Fruit fly (Drosophila melanogaster) whole organism, wandering third instar larva: Measurements from ENCODE around the gene CG32280.
A peak's percentile ranks its signal among the peaks of the same experiment; 100 is the strongest.

Experiments used
- Abd-B ChIP-seq: fragments of >200 bp; optimal IDR thresholded peaks from 2 replicates; lab custom pipeline; 2017; ENCODE audit warnings: missing biosample characterization, missing genetic modification characterization
- CG32264 ChIP-seq: fragments of 200-800 bp; sonication (Bioruptor generic); optimal IDR thresholded peaks from 2 replicates; lab custom pipeline; 2016; ENCODE audit warnings: missing biosample characterization, missing genetic modification characterization
- CrebA ChIP-seq: fragments of 200-800 bp; sonication (Bioruptor generic); optimal IDR thresholded peaks from 2 replicates; lab custom pipeline; 2016; ENCODE audit warnings: missing biosample characterization, mild to moderate bottlenecking, missing genetic modification characterization, borderline replicate concordance
- GATAd ChIP-seq: sonication (Bioruptor generic); optimal IDR thresholded peaks from 2 replicates; lab custom pipeline; 2016; ENCODE audit warnings: missing biosample characterization, missing genetic modification characterization
- HLH106 ChIP-seq: fragments of 200-800 bp; optimal IDR thresholded peaks from 3 replicates; lab custom pipeline; 2019; ENCODE audit warnings: missing biosample characterization, mild to moderate bottlenecking, missing genetic modification characterization, moderate library complexity
- Hnf4 ChIP-seq: fragments of 200-800 bp; sonication (Bioruptor generic); optimal IDR thresholded peaks from 2 replicates; lab custom pipeline; 2016; ENCODE audit warnings: missing biosample characterization, mild to moderate bottlenecking, missing genetic modification characterization
- Hr83 ChIP-seq: fragments of 200-300 bp; sonication (Bioruptor generic); optimal IDR thresholded peaks from 2 replicates; lab custom pipeline; 2016; ENCODE audit warnings: missing biosample characterization, mild to moderate bottlenecking, missing genetic modification characterization, moderate library complexity; ENCODE audit not compliant: poor library complexity, severe bottlenecking
- Jra ChIP-seq: sonication (Bioruptor generic); optimal IDR thresholded peaks from 2 replicates; lab custom pipeline; 2016; ENCODE audit warnings: missing biosample characterization, missing genetic modification characterization
- Myc ChIP-seq: fragments of >200 bp; optimal IDR thresholded peaks from 2 replicates; lab custom pipeline; 2017
- OdsH ChIP-seq: fragments of 200-800 bp; sonication (Bioruptor generic); optimal IDR thresholded peaks from 2 replicates; lab custom pipeline; 2016; ENCODE audit warnings: missing biosample characterization, mild to moderate bottlenecking, missing genetic modification characterization
- Rel ChIP-seq, 2 experiments: fragments of 200-800 bp; sonication (Bioruptor generic) in 1 of 2; optimal IDR thresholded peaks; 2 replicates in 1 of 2; 3 replicates in 1 of 2; lab custom pipeline; 2016 to 2019; ENCODE audit warnings: mild to moderate bottlenecking in 2 of 2, missing biosample characterization in 2 of 2, missing genetic modification characterization in 2 of 2, moderate library complexity in 1 of 2
- Sp1 ChIP-seq: fragments of 200-800 bp; sonication (Bioruptor generic); optimal IDR thresholded peaks from 3 replicates; lab custom pipeline; 2019; ENCODE audit warnings: missing biosample characterization, mild to moderate bottlenecking, missing genetic modification characterization, moderate library complexity
- dmrt93B ChIP-seq: fragments of 200-800 bp; sonication (Bioruptor generic); optimal IDR thresholded peaks from 2 replicates; lab custom pipeline; 2018; ENCODE audit warnings: missing biosample characterization, mild to moderate bottlenecking, missing genetic modification characterization
- ey ChIP-seq: fragments of 200-800 bp; sonication (Bioruptor generic); optimal IDR thresholded peaks from 2 replicates; lab custom pipeline; 2016; ENCODE audit warnings: missing biosample characterization, missing genetic modification characterization
- fru ChIP-seq: fragments of 200-800 bp; sonication (Bioruptor generic); optimal IDR thresholded peaks from 3 replicates; lab custom pipeline; 2016; ENCODE audit warnings: missing biosample characterization, mild to moderate bottlenecking, missing genetic modification characterization
- jim ChIP-seq: fragments of 175-275, 200-325 bp; sonication (Bioruptor generic); optimal IDR thresholded peaks from 2 replicates; lab custom pipeline; 2016; ENCODE audit warnings: missing biosample characterization, mild to moderate bottlenecking, missing genetic modification characterization
- psq ChIP-seq: fragments of 200-800 bp; sonication (Bioruptor generic); optimal IDR thresholded peaks from 3 replicates; lab custom pipeline; 2017; ENCODE audit warnings: missing biosample characterization, mild to moderate bottlenecking, missing genetic modification characterization, moderate library complexity
- sage ChIP-seq: fragments of 200-800 bp; sonication (Bioruptor generic); optimal IDR thresholded peaks from 2 replicates; lab custom pipeline; 2016; ENCODE audit warnings: missing biosample characterization, mild to moderate bottlenecking, missing genetic modification characterization
- sv ChIP-seq: fragments of 200-800 bp; sonication (Bioruptor generic); optimal IDR thresholded peaks from 3 replicates; lab custom pipeline; 2016; ENCODE audit warnings: missing biosample characterization, missing genetic modification characterization
- tai ChIP-seq: sonication (Bioruptor generic); optimal IDR thresholded peaks from 2 replicates; lab custom pipeline; 2016; ENCODE audit warnings: missing biosample characterization, missing genetic modification characterization
- usp ChIP-seq: fragments of >200 bp; optimal IDR thresholded peaks from 2 replicates; lab custom pipeline; 2017; ENCODE audit warnings: missing biosample characterization, missing genetic modification characterization
- woc ChIP-seq: sonication (Bioruptor generic); optimal IDR thresholded peaks from 2 replicates; lab custom pipeline; 2016; ENCODE audit warnings: missing biosample characterization, mild to moderate bottlenecking, missing genetic modification characterization

The CG32280 gene

DNA sequence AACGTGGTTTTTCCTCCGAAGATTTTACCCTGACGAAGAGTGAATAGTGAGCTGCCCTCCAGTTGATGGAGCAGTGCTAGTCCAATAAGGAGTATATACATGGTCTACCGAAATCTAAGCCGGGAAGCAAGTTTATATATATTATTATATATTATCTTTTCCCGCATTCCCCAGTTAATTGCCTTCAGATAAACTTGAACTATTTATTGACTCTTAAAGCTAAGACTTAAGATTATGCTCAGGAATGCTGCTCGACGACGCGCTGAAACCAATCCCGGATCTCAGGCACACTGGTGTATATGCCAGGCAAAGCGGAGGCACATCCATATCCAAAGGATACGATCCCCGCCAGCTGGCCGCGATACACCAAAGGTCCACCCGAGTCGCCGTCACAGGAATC, 40.4 kb downstream of the CG32280 start, which contains the start of gene CG32277:
Gene CG32277, minus strand, starts transcription at position 101 of the 400 bp plus-strand sequence.
- no peak for TF ChIP-seq CrebA (GFP tag; lab: Kevin White, UChicago)
- TF ChIP-seq, all 38 proteins: peak for 0

dm6 chr3L:3206263-3206662, 41.3 kb downstream of the CG32280 start, which contains the start of gene CG33160:
Gene CG33160, minus strand, starts transcription at chr3L:3206363.
- TF ChIP-seq Rel (GFP tag; optimal IDR thresholded peaks at IDR 0.05; lab: Kevin White, UChicago) (no peak), Rel (tag; optimal IDR thresholded peaks at IDR 0.05; lab: Kevin White, UChicago) (no peak), HLH106 (tag; lab: Kevin White, UChicago) (no peak), sage (GFP tag; lab: Kevin White, UChicago) (no peak), jim (no peak), fru (GFP tag; lab: Kevin White, UChicago) (no peak), Sp1 (GFP tag; lab: Kevin White, UChicago) (no peak), psq (GFP tag; lab: Kevin White, UChicago) (no peak), dmrt93B (GFP tag; lab: Kevin White, UChicago) (no peak), usp (GFP tag; lab: Kevin White, UChicago) (no peak), Hnf4 (GFP tag; lab: Kevin White, UChicago) (no peak), Abd-B (GFP tag; lab: Kevin White, UChicago) (no peak), Hr83 (GFP tag; lab: Kevin White, UChicago) (no peak), OdsH (no peak), woc (no peak), sv (GFP tag; lab: Kevin White, UChicago) (no peak), Myc (lab: Kevin White, UChicago) (no peak), GATAd (GFP tag; lab: Kevin White, UChicago) (no peak), Jra (GFP tag; lab: Kevin White, UChicago) (no peak), CG32264 (GFP tag; lab: Kevin White, UChicago) (no peak), ey (GFP tag; lab: Kevin White, UChicago) (no peak)

- TF ChIP-seq Hr83 (GFP tag; lab: Kevin White, UChicago) = peak; percentile 92
- TF ChIP-seq tai (GFP tag; lab: Kevin White, UChicago) = no peak
- TF ChIP-seq, all 38 proteins: peak for 1
Measured at dm6 chr3L:3208895-3209294, 43.9 kb downstream of the CG32280 start, which contains the start of the genes CG32269 and CG32270. Gene CG32269, minus strand, starts transcription at chr3L:3208985. Gene CG32270, minus strand, starts transcription at chr3L:3208985.
